Worm (Caenorhabditis elegans): ENCODE results near the gene gei-13.

Gene gei-13

ce11 chrIII:9666668-9667067, 29.8 kb upstream of the gei-13 start:
- peak; percentile 88 for TF ChIP-seq blmp-1 (tag; optimal IDR thresholded peaks at IDR 0.05; ENCODE audit: insufficient read depth)
- no peak for TF ChIP-seq zag-1 (tag; optimal IDR thresholded peaks at IDR 0.05)
- TF ChIP-seq fos-1 (tag; optimal IDR thresholded peaks at IDR 0.05), result peak; percentile 67
- no peak for TF ChIP-seq nhr-10 (tag; optimal IDR thresholded peaks at IDR 0.05)
- no peak for TF ChIP-seq mbf-1 (tag; optimal IDR thresholded peaks at IDR 0.05)
- TF ChIP-seq mab-5 (tag; optimal IDR thresholded peaks at IDR 0.05), result no peak
- peak; percentile 64 for TF ChIP-seq sma-9 (GFP tag; optimal IDR thresholded peaks at IDR 0.05)
- no peak for TF ChIP-seq sma-9 (tag; optimal IDR thresholded peaks at IDR 0.05)
- peak; percentile 45 for TF ChIP-seq nhr-25 (tag; optimal IDR thresholded peaks at IDR 0.05)
- no peak for TF ChIP-seq alr-1 (tag; optimal IDR thresholded peaks at IDR 0.05)
- no peak for TF ChIP-seq lin-39 (tag; optimal IDR thresholded peaks at IDR 0.05)
- TF ChIP-seq R02D3.7 (tag; optimal IDR thresholded peaks at IDR 0.05), result no peak
- no peak for TF ChIP-seq mdl-1 (tag; optimal IDR thresholded peaks at IDR 0.05)

- TF ChIP-seq sma-3 (GFP tag; optimal IDR thresholded peaks at IDR 0.05) (peak; percentile 55), sma-9 (GFP tag; optimal IDR thresholded peaks at IDR 0.05) (peak; percentile 94), sma-9 (tag; optimal IDR thresholded peaks at IDR 0.05) (no peak), gmeb-1 (tag; optimal IDR thresholded peaks at IDR 0.05) (peak; percentile 18), unc-55 (GFP tag; optimal IDR thresholded peaks at IDR 0.05) (peak; percentile 7), nhr-129 (tag; optimal IDR thresholded peaks at IDR 0.05) (peak; percentile 59), nhr-21 (tag; optimal IDR thresholded peaks at IDR 0.05) (no peak), nhr-6 (tag; optimal IDR thresholded peaks at IDR 0.05) (peak; percentile 20), nhr-10 (tag; optimal IDR thresholded peaks at IDR 0.05) (no peak), lsy-2 (tag; optimal IDR thresholded peaks at IDR 0.05) (peak in 1 of 2 experiments; percentile 4), ZK546.5 (tag; optimal IDR thresholded peaks at IDR 0.05) (no peak), nhr-25 (tag; optimal IDR thresholded peaks at IDR 0.05) (peak; percentile 14), egl-27 (tag; optimal IDR thresholded peaks at IDR 0.05) (peak; percentile 18), sem-4 (tag; optimal IDR thresholded peaks at IDR 0.05) (peak; percentile 15)
Observed at ce11 chrIII:9666239-9666638, 29.3 kb upstream of the gei-13 start.

- TF ChIP-seq C34F6.9 (tag; optimal IDR thresholded peaks at IDR 0.05), result peak; percentile 67
- peak in 1 of 2 experiments; percentile 44 for TF ChIP-seq lsy-2 (tag; optimal IDR thresholded peaks at IDR 0.05)
- TF ChIP-seq unc-55 (GFP tag; optimal IDR thresholded peaks at IDR 0.05), result peak; percentile 73
- TF ChIP-seq nhr-21 (tag; optimal IDR thresholded peaks at IDR 0.05), result peak; percentile 61
- TF ChIP-seq F13H6.1 (tag; optimal IDR thresholded peaks at IDR 0.05), result peak; percentile 21
- no peak for TF ChIP-seq unc-62 (GFP tag; optimal IDR thresholded peaks at IDR 0.05)
- peak; percentile 5 for TF ChIP-seq nhr-25 (tag; optimal IDR thresholded peaks at IDR 0.05)
- TF ChIP-seq ztf-4 (tag; optimal IDR thresholded peaks at IDR 0.05), result peak; percentile 47
- no peak for TF ChIP-seq Y55F3AM.14 (GFP tag; optimal IDR thresholded peaks at IDR 0.05)
- no peak for TF ChIP-seq skn-1 (tag; optimal IDR thresholded peaks at IDR 0.05)
- TF ChIP-seq sem-4 (tag; optimal IDR thresholded peaks at IDR 0.05), result peak; percentile 13
- TF ChIP-seq mab-5 (tag; optimal IDR thresholded peaks at IDR 0.05), result no peak
- peak; percentile 45 for TF ChIP-seq fos-1 (tag; optimal IDR thresholded peaks at IDR 0.05)
- TF ChIP-seq nhr-129 (tag; optimal IDR thresholded peaks at IDR 0.05), result peak; percentile 74
- TF ChIP-seq sma-9 (GFP tag; optimal IDR thresholded peaks at IDR 0.05), result peak; percentile 51
- no peak for TF ChIP-seq sma-9 (tag; optimal IDR thresholded peaks at IDR 0.05)
- TF ChIP-seq dmd-4 (tag; optimal IDR thresholded peaks at IDR 0.05), result no peak
- peak; percentile 19 for TF ChIP-seq nhr-6 (tag; optimal IDR thresholded peaks at IDR 0.05)
- peak in 1 of 2 experiments; percentile 48 for TF ChIP-seq mdl-1 (tag; optimal IDR thresholded peaks at IDR 0.05)
- no peak for TF ChIP-seq nhr-77 (tag; optimal IDR thresholded peaks at IDR 0.05)
Observed at ce11 chrIII:9665490-9666179, 28.7 kb upstream of the gei-13 start.

- peak; percentile 55 for TF ChIP-seq F13H6.1 (tag; optimal IDR thresholded peaks at IDR 0.05)
- peak; percentile 71 for TF ChIP-seq sem-4 (tag; optimal IDR thresholded peaks at IDR 0.05)
- TF ChIP-seq nhr-25 (tag; optimal IDR thresholded peaks at IDR 0.05), result no peak
- peak; percentile 1 for TF ChIP-seq egl-27 (tag; optimal IDR thresholded peaks at IDR 0.05)
- no peak for TF ChIP-seq lin-13 (GFP tag; optimal IDR thresholded peaks at IDR 0.05)
- no peak for TF ChIP-seq unc-55 (GFP tag; optimal IDR thresholded peaks at IDR 0.05)
- TF ChIP-seq lsy-2 (tag; optimal IDR thresholded peaks at IDR 0.05), result peak in 1 of 2 experiments; percentile 40
- TF ChIP-seq C34F6.9 (tag; optimal IDR thresholded peaks at IDR 0.05), result peak; percentile 4
- peak; percentile 80 for TF ChIP-seq sma-9 (GFP tag; optimal IDR thresholded peaks at IDR 0.05)
- no peak for TF ChIP-seq sma-9 (tag; optimal IDR thresholded peaks at IDR 0.05)
- TF ChIP-seq zag-1 (tag; optimal IDR thresholded peaks at IDR 0.05), result peak; percentile 26
- no peak for TF ChIP-seq dmd-4 (tag; optimal IDR thresholded peaks at IDR 0.05)
Observed at ce11 chrIII:9664484-9665221, 27.7 kb upstream of the gei-13 start.
